Worm (Caenorhabditis elegans) whole organism, L4 larva: ENCODE data around the gene T28C12.6.

ENCODE experiments used
- F44E2.7 ChIP-seq: fragments of 200-800 bp; sonication (Bioruptor generic); IDR thresholded peaks from 2 replicates; pipeline ENCODE4 v2.1.2; 2022; ENCODE audit warnings: missing genetic modification characterization, missing compliant biosample characterization
- F49E8.2 ChIP-seq: sonication (generic microtip); optimal IDR thresholded peaks from 2 replicates; lab custom pipeline; 2016; ENCODE audit warnings: missing compliant biosample characterization, mild to moderate bottlenecking, missing genetic modification characterization, borderline replicate concordance
- R02D3.7 ChIP-seq: fragments of 150-350 bp; sonication (generic microtip); optimal IDR thresholded peaks from 3 replicates; lab custom pipeline; 2014; ENCODE audit warnings: missing biosample characterization, missing genetic modification characterization
- Y5F2A.4 ChIP-seq: fragments of 200-800 bp; sonication (Bioruptor generic); optimal IDR thresholded peaks from 2 replicates; lab custom pipeline; 2018; ENCODE audit warnings: mild to moderate bottlenecking, missing genetic modification characterization, missing compliant biosample characterization
- ZK546.5 ChIP-seq, 2 experiments: sonication (generic microtip); optimal IDR thresholded peaks; 2 replicates each; lab custom pipeline; 2017; ENCODE audit warnings: missing biosample characterization in 2 of 2, missing genetic modification characterization in 2 of 2
- ceh-44 ChIP-seq: fragments of 200-800 bp; sonication (Bioruptor generic); IDR thresholded peaks from 2 replicates; pipeline ENCODE4 v1.3.6; 2022; ENCODE audit warnings: missing genetic modification reagents, missing genetic modification characterization, missing compliant biosample characterization
- daf-16 ChIP-seq, 3 experiments: sonication (generic microtip); optimal IDR thresholded peaks; 2 replicates each; lab custom pipeline; 2016 to 2017; ENCODE audit warnings: missing genetic modification characterization in 3 of 3, missing genetic modification reagents in 3 of 3, mild to moderate bottlenecking in 2 of 3, missing compliant biosample characterization in 2 of 3, missing biosample characterization in 1 of 3, moderate library complexity in 1 of 3
- daf-19 ChIP-seq: fragments of 200-800 bp; sonication (Bioruptor generic); conservative IDR thresholded peaks from 2 replicates; pipeline ENCODE4 v1.3.6; 2022; ENCODE audit warnings: missing genetic modification characterization, missing compliant biosample characterization
- dmd-6 ChIP-seq: fragments of 200-800 bp; sonication (Bioruptor generic); IDR thresholded peaks from 2 replicates; pipeline ENCODE4 v1.3.6; 2022; ENCODE audit warnings: missing genetic modification reagents, missing genetic modification characterization, missing compliant biosample characterization
- duxl-1 ChIP-seq: sonication (generic microtip); optimal IDR thresholded peaks from 2 replicates; lab custom pipeline; 2016; ENCODE audit warnings: mild to moderate bottlenecking, missing genetic modification characterization, moderate library complexity, missing compliant biosample characterization; ENCODE audit not compliant: poor library complexity
- dve-1 ChIP-seq: sonication (generic microtip); optimal IDR thresholded peaks from 2 replicates; lab custom pipeline; 2017; ENCODE audit warnings: antibody characterized with exemption, mild to moderate bottlenecking, missing genetic modification characterization, missing compliant biosample characterization; ENCODE audit not compliant: insufficient read depth
- jun-1 ChIP-seq: fragments of 150-350 bp; optimal IDR thresholded peaks from 2 replicates; lab custom pipeline; 2014; ENCODE audit warnings: missing biosample characterization, missing genetic modification reagents, missing genetic modification characterization
- lim-7 ChIP-seq: fragments of 200-800 bp; sonication (Bioruptor generic); IDR thresholded peaks from 2 replicates; pipeline ENCODE4 v1.3.6; 2022; ENCODE audit warnings: missing genetic modification characterization, missing compliant biosample characterization
- lin-1 ChIP-seq: fragments of 200-800 bp; sonication (Bioruptor generic); IDR thresholded peaks from 2 replicates; pipeline ENCODE4 v1.3.6; 2022; ENCODE audit warnings: missing genetic modification reagents, missing genetic modification characterization, missing compliant biosample characterization
- lin-38 ChIP-seq: fragments of 200-800 bp; sonication (Bioruptor generic); IDR thresholded peaks from 2 replicates; pipeline ENCODE4 v1.3.6; 2022; ENCODE audit warnings: missing genetic modification reagents, missing genetic modification characterization, missing compliant biosample characterization
- lin-39 ChIP-seq: fragments of 150-350 bp; optimal IDR thresholded peaks from 2 replicates; lab custom pipeline; 2014; ENCODE audit warnings: missing biosample characterization, missing genetic modification reagents, missing genetic modification characterization
- madf-5 ChIP-seq, 2 experiments: fragments of 200-800 bp; sonication (Bioruptor generic); IDR thresholded peaks; 2 replicates each; pipeline ENCODE4 v1.3.6; 2022; ENCODE audit warnings: missing compliant biosample characterization in 2 of 2, missing genetic modification characterization in 2 of 2
- mep-1 ChIP-seq: fragments of 150-350 bp; sonication (generic microtip); optimal IDR thresholded peaks from 3 replicates; lab custom pipeline; 2014; ENCODE audit warnings: missing biosample characterization, missing genetic modification characterization
- nhr-102 ChIP-seq: sonication (generic microtip); optimal IDR thresholded peaks from 2 replicates; lab custom pipeline; 2016; ENCODE audit warnings: mild to moderate bottlenecking, missing genetic modification characterization, moderate library complexity, missing compliant biosample characterization
- nhr-28 ChIP-seq: fragments of 150-350 bp; optimal IDR thresholded peaks from 2 replicates; lab custom pipeline; 2014; ENCODE audit warnings: missing biosample characterization, missing genetic modification characterization
- nhr-42 ChIP-seq: fragments of 200-800 bp; sonication (Bioruptor generic); IDR thresholded peaks from 2 replicates; pipeline ENCODE4 v1.3.6; 2022; ENCODE audit warnings: missing genetic modification characterization, missing compliant biosample characterization
- pha-4 ChIP-seq, 2 experiments: fragments of 150-350 bp in 1 of 2; fragments of 200-800 bp in 1 of 2; sonication (Bioruptor generic) in 1 of 2; IDR thresholded peaks in 1 of 2; optimal IDR thresholded peaks in 1 of 2; 2 replicates each; pipeline versions ENCODE4 v1.3.6 to Lab custom; 2014 to 2022; ENCODE audit warnings: missing genetic modification characterization in 2 of 2, missing genetic modification reagents in 2 of 2, missing biosample characterization in 1 of 2, missing compliant biosample characterization in 1 of 2
- php-3 ChIP-seq: fragments of 200-800 bp; sonication (Bioruptor generic); IDR thresholded peaks from 2 replicates; pipeline ENCODE4 v1.3.6; 2022; ENCODE audit warnings: missing genetic modification reagents, missing genetic modification characterization, missing compliant biosample characterization
- pqm-1 ChIP-seq: sonication (generic microtip); optimal IDR thresholded peaks from 2 replicates; lab custom pipeline; 2017; ENCODE audit warnings: missing biosample characterization, missing genetic modification characterization
- skn-1 ChIP-seq: fragments of 150-350 bp; optimal IDR thresholded peaks from 2 replicates; lab custom pipeline; 2014; ENCODE audit warnings: missing biosample characterization, missing genetic modification characterization
- spr-1 ChIP-seq: sonication (generic microtip); optimal IDR thresholded peaks from 2 replicates; lab custom pipeline; 2016; ENCODE audit warnings: mild to moderate bottlenecking, missing genetic modification characterization, missing compliant biosample characterization
- unc-130 ChIP-seq: sonication (generic microtip); optimal IDR thresholded peaks from 2 replicates; lab custom pipeline; 2016; ENCODE audit warnings: missing genetic modification reagents, missing genetic modification characterization, missing compliant biosample characterization

Gene T28C12.6

DNA sequence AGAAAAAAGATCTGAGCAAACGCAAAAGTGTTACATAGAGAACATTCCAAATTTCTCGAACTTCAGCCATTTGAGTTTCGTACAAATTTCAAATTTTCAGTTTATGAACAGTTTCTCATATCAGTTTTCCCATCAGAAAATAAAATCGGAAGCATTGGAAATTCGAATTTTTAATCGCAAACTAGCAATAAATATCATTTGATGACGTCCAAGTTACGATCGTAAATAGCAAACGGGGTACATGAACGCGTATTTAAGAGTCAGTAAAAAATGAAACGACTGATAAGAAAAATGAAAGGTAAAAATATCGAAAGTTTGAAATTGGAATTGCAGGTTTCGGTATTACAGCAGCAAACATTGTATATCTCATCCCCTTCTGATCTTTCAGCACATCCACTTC, 44.6 kb downstream of the T28C12.6 start:
- TF ChIP-seq daf-16 (GFP tag; optimal IDR thresholded peaks at IDR 0.05; lab: Kevin White, UChicago) (no peak), daf-16 (tag; optimal IDR thresholded peaks at IDR 0.05; lab: Kevin White, UChicago) (peak; percentile 65), Y5F2A.4 (GFP tag; lab: Kevin White, UChicago) (no peak), lim-7 (GFP tag; lab: Robert Waterston, UW) (no peak), ceh-44 (GFP tag; lab: Robert Waterston, UW) (no peak), ZK546.5 (tag; optimal IDR thresholded peaks at IDR 0.05; lab: Kevin White, UChicago) (no peak), nhr-28 (tag; lab: Kevin White, UChicago) (peak; percentile 7), jun-1 (tag; lab: Kevin White, UChicago) (no peak), lin-39 (tag; lab: Kevin White, UChicago) (no peak), pha-4 (GFP tag; IDR thresholded peaks at IDR 0.05; lab: Robert Waterston, UW) (no peak), pha-4 (tag; optimal IDR thresholded peaks at IDR 0.05; lab: Kevin White, UChicago) (no peak), lin-1 (no peak), spr-1 (tag; lab: Kevin White, UChicago) (no peak), R02D3.7 (tag; lab: Kevin White, UChicago) (no peak), php-3 (GFP tag; lab: Robert Waterston, UW) (peak; percentile 93), nhr-102 (no peak), dmd-6 (GFP tag; lab: Robert Waterston, UW) (peak; percentile 30; the same call in 1 of the 2 replicates), dve-1 (peak; percentile 52), daf-19 (GFP tag; lab: Robert Waterston, UW) (no peak), mep-1 (tag; lab: Kevin White, UChicago) (no peak), F49E8.2 (tag; lab: Kevin White, UChicago) (no peak), duxl-1 (no peak), F44E2.7 (no peak), pqm-1 (tag; lab: Kevin White, UChicago) (peak; percentile 54)

DNA sequence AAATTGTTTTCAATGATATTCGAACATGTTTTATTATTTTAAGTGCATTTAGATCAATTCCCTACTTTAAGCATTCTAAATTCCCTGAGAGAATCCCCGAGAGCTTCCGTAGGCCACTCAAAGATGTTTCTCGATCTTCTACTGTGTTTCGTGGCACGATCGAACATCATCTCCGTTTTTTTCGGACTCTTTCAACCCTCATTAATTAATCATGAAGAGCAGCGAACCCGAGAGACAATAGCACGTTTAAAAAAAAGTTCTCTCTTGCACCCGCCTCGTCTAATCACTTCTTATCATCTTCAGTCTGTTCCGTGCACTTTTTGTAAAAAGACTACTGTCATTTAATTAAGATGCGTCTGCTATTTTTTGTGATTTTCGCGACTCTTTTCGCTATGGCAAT, 47.3 kb downstream of the T28C12.6 start, which contains the start of gene K12B6.11:
K12B6.11 (plus strand) TSS at position 301 of the 400 bp plus-strand sequence.
- TF ChIP-seq nhr-28 (tag; lab: Kevin White, UChicago): no peak
- no peak for TF ChIP-seq madf-5 (GFP tag; IDR thresholded peaks at IDR 0.05; lab: Robert Waterston, UW)
- no peak for TF ChIP-seq F49E8.2 (tag; lab: Kevin White, UChicago)
- TF ChIP-seq lin-39 (tag; lab: Kevin White, UChicago): no peak
- peak; percentile 25; the same call in 1 of the 2 replicates for TF ChIP-seq dmd-6 (GFP tag; lab: Robert Waterston, UW)
- TF ChIP-seq unc-130: no peak
- no peak for TF ChIP-seq nhr-42 (GFP tag; lab: Robert Waterston, UW)
- TF ChIP-seq lin-38: no peak

DNA sequence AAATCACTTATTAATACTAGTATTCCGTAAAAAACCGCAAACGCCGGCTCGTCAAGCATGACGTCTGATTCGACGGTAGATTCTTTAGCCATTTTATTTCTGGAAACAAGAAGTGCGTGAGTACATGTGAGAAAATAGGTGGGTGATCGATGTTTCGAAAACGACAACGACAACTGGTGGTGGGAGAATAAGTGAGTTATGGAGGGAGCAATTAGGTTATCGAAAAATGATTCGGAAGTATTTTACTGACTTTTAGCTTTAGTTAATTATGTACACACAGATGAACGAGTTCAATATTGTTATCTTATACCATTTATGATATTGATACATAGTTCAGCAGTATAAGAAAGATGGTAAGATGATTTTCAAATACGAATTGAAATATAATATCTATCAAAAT, 49.6 kb downstream of the T28C12.6 start, which contains the start of gene srn-1:
srn-1 (minus strand) TSS at position 101 of the 400 bp plus-strand sequence.
- TF ChIP-seq skn-1: no peak
